Worm (Caenorhabditis elegans) whole organism, early embryonic: Measurements from ENCODE around the gene F31F7.2.

Experiments
- B0310.2 ChIP-seq: sonication (generic microtip); optimal IDR thresholded peaks from 2 replicates; lab custom pipeline; 2016; ENCODE audit warnings: mild to moderate bottlenecking, missing genetic modification characterization, missing compliant biosample characterization
- F13C5.2 ChIP-seq: sonication (generic microtip); optimal IDR thresholded peaks from 2 replicates; lab custom pipeline; 2017; ENCODE audit warnings: mild to moderate bottlenecking, missing genetic modification characterization, inconsistent platforms, missing compliant biosample characterization
- aly-1 ChIP-seq: sonication (generic microtip); optimal IDR thresholded peaks from 2 replicates; lab custom pipeline; 2016; ENCODE audit warnings: missing genetic modification characterization, missing compliant biosample characterization
- ama-1 ChIP-seq: fragments of 150-350 bp; optimal IDR thresholded peaks from 2 replicates; lab custom pipeline; 2014
- ceh-36 ChIP-seq: sonication (generic microtip); optimal IDR thresholded peaks from 2 replicates; lab custom pipeline; 2016; ENCODE audit warnings: missing genetic modification characterization, inconsistent platforms, missing compliant biosample characterization
- ets-7 ChIP-seq: sonication (generic microtip); optimal IDR thresholded peaks from 2 replicates; lab custom pipeline; 2016; ENCODE audit warnings: missing genotype, missing genetic modification characterization, missing compliant biosample characterization
- flt-1 ChIP-seq: fragments of 200-800 bp; sonication (Bioruptor generic); IDR thresholded peaks from 2 replicates; pipeline ENCODE4 v1.3.6; 2022; ENCODE audit warnings: missing genetic modification characterization, missing compliant biosample characterization
- hmbx-1 ChIP-seq: sonication (generic microtip); optimal IDR thresholded peaks from 2 replicates; lab custom pipeline; 2016; ENCODE audit warnings: mild to moderate bottlenecking, missing genetic modification characterization, missing compliant biosample characterization
- hmg-4 ChIP-seq: fragments of 200-800 bp; sonication (Bioruptor generic); optimal IDR thresholded peaks from 2 replicates; lab custom pipeline; 2018; ENCODE audit warnings: mild to moderate bottlenecking, missing genetic modification characterization, missing compliant biosample characterization
- hnd-1 ChIP-seq: sonication (generic microtip); optimal IDR thresholded peaks from 2 replicates; lab custom pipeline; 2016; ENCODE audit warnings: missing genetic modification characterization, missing compliant biosample characterization
- pes-1 ChIP-seq: fragments of 200-800 bp; sonication (Bioruptor generic); IDR thresholded peaks from 2 replicates; pipeline ENCODE4 v1.3.6; 2022; ENCODE audit warnings: missing genetic modification reagents, missing genetic modification characterization, missing compliant biosample characterization
- scrt-1 ChIP-seq: fragments of 200-800 bp; sonication (Bioruptor generic); IDR thresholded peaks from 2 replicates; pipeline ENCODE4 v1.3.6; 2022; ENCODE audit warnings: missing genetic modification characterization, missing compliant biosample characterization
- sea-1 ChIP-seq: fragments of 200-800 bp; sonication (Bioruptor generic); conservative IDR thresholded peaks from 2 replicates; pipeline ENCODE4 v1.3.6; 2022; ENCODE audit warnings: missing genetic modification characterization, missing compliant biosample characterization
- tbx-37 ChIP-seq: fragments of 200-800 bp; sonication (Bioruptor generic); conservative IDR thresholded peaks from 2 replicates; pipeline ENCODE4 v1.3.6; 2022; ENCODE audit warnings: missing genetic modification reagents, missing genetic modification characterization, missing compliant biosample characterization

DNA sequence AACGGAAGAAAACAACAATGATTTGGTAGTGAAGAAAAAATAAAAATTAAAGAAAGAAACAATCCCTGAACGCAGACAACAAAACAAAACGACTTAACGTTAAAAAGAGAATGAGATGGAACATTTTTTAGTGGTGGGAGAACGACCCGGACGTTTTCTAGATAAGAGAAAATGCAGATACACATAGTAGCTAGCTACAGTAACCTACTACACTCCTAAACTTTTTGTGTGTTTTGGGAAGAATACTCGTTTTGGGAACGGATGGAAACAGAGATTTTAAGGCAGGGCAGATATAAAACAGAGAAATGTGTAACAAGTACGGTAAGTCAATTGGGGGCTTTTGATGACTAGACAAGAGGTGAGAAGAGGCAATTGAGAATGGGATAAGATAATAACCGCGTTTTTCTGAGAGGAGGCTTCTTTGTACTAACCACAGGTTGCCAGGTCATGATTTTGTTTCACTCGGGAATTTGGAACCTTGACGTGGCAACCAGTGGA, 47.8 kb upstream of the F31F7.2 start:
- TF ChIP-seq F13C5.2 (no peak), ama-1 (lab: Kevin White, UChicago) (no peak), sea-1 (no peak), hnd-1 (tag; lab: Kevin White, UChicago) (no peak), hmg-4 (GFP tag; lab: Kevin White, UChicago) (no peak), hmbx-1 (no peak), ceh-36 (no peak), flt-1 (no peak), tbx-37 (GFP tag; lab: Robert Waterston, UW) (no peak), pes-1 (GFP tag; lab: Robert Waterston, UW) (no peak), scrt-1 (GFP tag; lab: Robert Waterston, UW) (no peak), aly-1 (no peak), ets-7 (no peak), B0310.2 (tag; lab: Kevin White, UChicago) (no peak)
